Worm (Caenorhabditis elegans): ENCODE results near the gene cid-1.

Gene cid-1

DNA sequence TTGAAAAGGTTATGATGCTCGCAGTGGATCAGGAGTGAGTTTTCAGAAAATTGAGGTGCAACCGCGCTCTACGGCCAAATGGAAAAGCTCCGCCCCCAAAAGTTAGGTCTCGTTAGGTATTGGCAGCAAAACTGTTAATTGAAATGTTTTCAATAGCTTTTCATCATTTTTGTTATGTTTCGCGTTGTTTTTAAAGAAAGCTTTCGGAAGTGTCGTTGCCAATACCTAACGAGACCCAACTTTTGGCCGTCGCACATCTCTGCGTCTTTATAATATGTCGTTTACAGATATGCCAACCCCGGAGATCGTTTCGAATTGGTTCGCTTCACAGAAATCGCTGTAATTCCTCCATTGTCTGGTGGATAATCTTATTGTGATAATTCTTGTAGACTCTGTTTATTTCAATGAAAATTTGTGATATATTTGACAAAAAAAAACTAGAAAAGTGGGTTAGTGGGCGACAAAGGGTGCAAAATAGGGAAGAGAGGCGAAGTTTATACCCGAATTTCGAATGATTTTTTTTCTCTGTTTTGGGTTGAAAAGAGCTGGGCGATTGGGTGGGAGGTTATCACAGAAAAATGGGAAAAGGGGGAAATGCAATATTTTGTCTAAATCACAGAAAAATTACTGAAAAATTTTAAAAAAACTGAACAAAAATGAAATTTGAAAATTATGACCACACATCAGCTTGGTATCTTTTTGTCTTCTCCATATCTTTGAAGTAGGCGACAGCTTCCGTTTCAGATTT, 22.8 kb downstream of the cid-1 start (continued):
- TF ChIP-seq set-16 (GFP tag; IDR thresholded peaks at IDR 0.05) (no peak), nhr-28 (tag; optimal IDR thresholded peaks at IDR 0.05) (no peak), duxl-1 (tag; optimal IDR thresholded peaks at IDR 0.05; ENCODE audit: poor library complexity) (peak; percentile 66), aly-2 (tag; optimal IDR thresholded peaks at IDR 0.05) (no peak), F44E2.7 (GFP tag; IDR thresholded peaks at IDR 0.05) (no peak), F49E8.2 (tag; optimal IDR thresholded peaks at IDR 0.05; ENCODE audit: borderline replicate concordance) (no peak)

DNA sequence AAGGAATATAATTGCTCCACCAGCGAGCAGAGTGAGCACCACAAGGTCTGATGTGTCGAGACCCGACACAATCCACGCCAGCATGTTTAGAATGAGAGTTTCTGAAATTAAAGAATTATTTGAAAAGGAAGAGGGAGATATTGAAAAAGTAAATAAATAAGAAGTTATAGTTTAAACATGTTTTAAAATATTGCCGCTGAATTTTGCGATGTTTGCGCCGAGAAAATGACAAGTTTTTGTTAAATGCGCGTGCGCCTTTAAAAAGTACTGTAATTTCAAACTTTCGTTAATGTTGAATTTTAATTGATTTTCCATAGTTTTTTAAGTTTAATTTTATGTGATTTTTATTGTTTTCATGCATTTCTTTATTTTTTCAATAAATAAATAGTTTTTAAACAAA, 25.9 kb downstream of the cid-1 start, which contains the start of gene emb-8:
Gene emb-8, minus strand, starts transcription at position 101 of the 400 bp plus-strand sequence.
- TF ChIP-seq saeg-2 (GFP tag; IDR thresholded peaks at IDR 0.05) (no peak), pha-4 (GFP tag; IDR thresholded peaks at IDR 0.05) (0 out of 2 replicates have a peak, but pooled peaks have one; percentile 31), pha-4 (tag; optimal IDR thresholded peaks at IDR 0.05) (no peak)

DNA sequence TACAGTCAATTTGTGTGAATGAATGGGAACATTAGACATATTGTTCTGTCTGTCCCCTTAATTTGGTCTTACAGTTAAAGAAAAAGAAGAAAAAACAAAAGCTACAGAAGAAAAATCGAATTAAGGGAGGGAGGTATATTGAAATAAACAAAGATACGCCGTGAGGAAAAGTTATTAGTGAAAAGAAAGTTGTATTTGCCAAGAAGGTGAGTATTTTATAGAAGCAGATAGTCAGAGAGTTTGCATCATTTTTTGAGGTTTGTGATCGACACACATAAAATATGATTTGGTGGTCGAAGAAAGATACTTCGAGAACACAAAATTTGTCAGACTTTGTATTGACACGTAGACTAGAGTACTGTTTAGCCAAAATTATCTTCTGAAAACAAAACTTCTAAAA, 26.6 kb downstream of the cid-1 start:
- no peak for TF ChIP-seq sdz-12 (GFP tag; optimal IDR thresholded peaks at IDR 0.05)
- no peak for TF ChIP-seq php-3 (GFP tag; IDR thresholded peaks at IDR 0.05)
- no peak for TF ChIP-seq saeg-2 (GFP tag; IDR thresholded peaks at IDR 0.05)
- no peak for TF ChIP-seq Y5F2A.4 (GFP tag; optimal IDR thresholded peaks at IDR 0.05)
- no peak for TF ChIP-seq ceh-20 (GFP tag; IDR thresholded peaks at IDR 0.05)
- no peak for TF ChIP-seq F49E8.2 (tag; optimal IDR thresholded peaks at IDR 0.05; ENCODE audit: borderline replicate concordance)
- TF ChIP-seq unc-130 (GFP tag; optimal IDR thresholded peaks at IDR 0.05), result no peak
- TF ChIP-seq nhr-41 (GFP tag; IDR thresholded peaks at IDR 0.05), result no peak
- TF ChIP-seq dmd-8 (GFP tag; IDR thresholded peaks at IDR 0.05), result no peak
- no peak for TF ChIP-seq lin-38 (GFP tag; IDR thresholded peaks at IDR 0.05)
- TF ChIP-seq nhr-76 (tag; optimal IDR thresholded peaks at IDR 0.05), result no peak
- no peak for TF ChIP-seq egl-27 (tag; optimal IDR thresholded peaks at IDR 0.05)
- TF ChIP-seq mep-1 (tag; optimal IDR thresholded peaks at IDR 0.05), result peak; percentile 8
- no peak for TF ChIP-seq F44E2.7 (GFP tag; IDR thresholded peaks at IDR 0.05)
- no peak for TF ChIP-seq dmd-9 (GFP tag; IDR thresholded peaks at IDR 0.05)
- no peak for TF ChIP-seq ZK546.5 (tag; optimal IDR thresholded peaks at IDR 0.05)
- no peak for TF ChIP-seq tra-1 (GFP tag; IDR thresholded peaks at IDR 0.05)
- TF ChIP-seq vab-7 (GFP tag; IDR thresholded peaks at IDR 0.05), result no peak
- no peak for TF ChIP-seq unc-39 (tag; optimal IDR thresholded peaks at IDR 0.05)
- TF ChIP-seq mxl-2 (GFP tag; conservative IDR thresholded peaks at IDR 0.05), result no peak
- TF ChIP-seq madf-5 (GFP tag; IDR thresholded peaks at IDR 0.05), result no peak
- no peak for TF ChIP-seq arid-1 (GFP tag; conservative IDR thresholded peaks at IDR 0.05)
- no peak for TF ChIP-seq zfp-3 (GFP tag; conservative IDR thresholded peaks at IDR 0.05)
- no peak for TF ChIP-seq ceh-32 (tag; optimal IDR thresholded peaks at IDR 0.05; ENCODE audit: poor library complexity)
- TF ChIP-seq T26A8.4 (GFP tag; IDR thresholded peaks at IDR 0.05), result no peak
- TF ChIP-seq ceh-28 (tag; optimal IDR thresholded peaks at IDR 0.05), result no peak
- TF ChIP-seq hlh-30 (tag; optimal IDR thresholded peaks at IDR 0.05; ENCODE audit: insufficient read depth), result no peak
- TF ChIP-seq spr-1 (tag; optimal IDR thresholded peaks at IDR 0.05), result no peak
- no peak for TF ChIP-seq daf-8 (GFP tag; IDR thresholded peaks at IDR 0.05)
- TF ChIP-seq hif-1 (tag; optimal IDR thresholded peaks at IDR 0.05), result peak in 1 of 2 experiments; percentile 44
- no peak for TF ChIP-seq snpc-4 (tag; optimal IDR thresholded peaks at IDR 0.05)
- no peak for TF ChIP-seq tag-97 (GFP tag; IDR thresholded peaks at IDR 0.05)
- no peak for TF ChIP-seq mes-2 (tag; optimal IDR thresholded peaks at IDR 0.05; ENCODE audit: poor library complexity, severe bottlenecking)
- TF ChIP-seq pqm-1 (tag; optimal IDR thresholded peaks at IDR 0.05), result peak; percentile 75
- TF ChIP-seq ceh-62 (tag; optimal IDR thresholded peaks at IDR 0.05), result no peak
- TF ChIP-seq skn-1 (tag; optimal IDR thresholded peaks at IDR 0.05), result no peak
- peak; percentile 4 for TF ChIP-seq ztf-7 (tag; optimal IDR thresholded peaks at IDR 0.05)
- no peak for TF ChIP-seq nhr-10 (tag; optimal IDR thresholded peaks at IDR 0.05)
- no peak for TF ChIP-seq ces-1 (GFP tag; optimal IDR thresholded peaks at IDR 0.05)
- no peak for TF ChIP-seq nhr-102 (tag; optimal IDR thresholded peaks at IDR 0.05)
